Worm (Caenorhabditis elegans) whole organism, young adult: ENCODE data around the gene skpo-1.

Experiments
- B0019.2 ChIP-seq: fragments of 200-800 bp; sonication (Bioruptor generic); conservative IDR thresholded peaks from 2 replicates; pipeline ENCODE4 v1.3.6; 2022; ENCODE audit warnings: missing genetic modification reagents, missing genetic modification characterization, missing compliant biosample characterization
- F22D6.2 ChIP-seq: sonication (generic microtip); optimal IDR thresholded peaks from 2 replicates; lab custom pipeline; 2016; ENCODE audit warnings: mild to moderate bottlenecking, missing genetic modification characterization, missing compliant biosample characterization
- F49E8.2 ChIP-seq: sonication (generic microtip); optimal IDR thresholded peaks from 3 replicates; lab custom pipeline; 2017; ENCODE audit warnings: missing genetic modification characterization, mild to moderate bottlenecking, missing compliant biosample characterization, antibody characterized with exemption, moderate library complexity; ENCODE audit not compliant: insufficient read depth
- Y79H2A.3 ChIP-seq: fragments of 200-800 bp; sonication (Bioruptor generic); conservative IDR thresholded peaks from 2 replicates; pipeline ENCODE4 v1.3.6; 2022; ENCODE audit warnings: missing genetic modification reagents, missing genetic modification characterization, missing compliant biosample characterization
- ZK185.1 ChIP-seq: sonication (generic microtip); optimal IDR thresholded peaks from 2 replicates; lab custom pipeline; 2016; ENCODE audit warnings: mild to moderate bottlenecking, missing genetic modification characterization, missing compliant biosample characterization; ENCODE audit not compliant: poor library complexity, severe bottlenecking
- ccch-3 ChIP-seq: fragments of 200-800 bp; sonication (Bioruptor generic); optimal IDR thresholded peaks from 2 replicates; lab custom pipeline; 2018; ENCODE audit warnings: mild to moderate bottlenecking, missing genetic modification characterization, missing compliant biosample characterization
- lag-1 ChIP-seq: fragments of 200-800 bp; sonication (Bioruptor generic); IDR thresholded peaks from 2 replicates; pipeline ENCODE4 v1.3.6; 2022; ENCODE audit warnings: missing genetic modification reagents, missing genetic modification characterization, missing compliant biosample characterization
- lin-54 ChIP-seq: fragments of 200-800 bp; sonication (Bioruptor generic); optimal IDR thresholded peaks from 2 replicates; lab custom pipeline; 2018; ENCODE audit warnings: mild to moderate bottlenecking, missing genetic modification characterization, missing compliant biosample characterization
- lir-1 ChIP-seq: fragments of 200-800 bp; sonication (Bioruptor generic); conservative IDR thresholded peaks from 2 replicates; pipeline ENCODE4 v1.3.6; 2022; ENCODE audit warnings: missing genetic modification reagents, missing genetic modification characterization, missing compliant biosample characterization
- lsy-27 ChIP-seq: sonication (generic microtip); optimal IDR thresholded peaks from 2 replicates; lab custom pipeline; 2017; ENCODE audit warnings: missing genetic modification characterization, mild to moderate bottlenecking, missing compliant biosample characterization, antibody characterized with exemption, missing genotype, borderline replicate concordance; ENCODE audit not compliant: insufficient read depth
- pha-4 ChIP-seq: fragments of 150-350 bp; sonication (generic microtip); optimal IDR thresholded peaks from 2 replicates; lab custom pipeline; 2014; ENCODE audit warnings: missing biosample characterization, missing genetic modification reagents, missing genetic modification characterization
- rpc-1 ChIP-seq, 2 experiments: fragments of 150-350 bp in 1 of 2; sonication (generic microtip) in 1 of 2; optimal IDR thresholded peaks; 2 replicates each; lab custom pipeline; 2014 to 2018; ENCODE audit warnings: missing biosample characterization in 1 of 2, missing genetic modification characterization in 1 of 2, missing genetic modification reagents in 1 of 2, missing genotype in 1 of 2
- unc-62 ChIP-seq: fragments of 150-350 bp; optimal IDR thresholded peaks from 2 replicates; lab custom pipeline; 2014; ENCODE audit warnings: missing biosample characterization, missing genetic modification reagents, missing genetic modification characterization
- ztf-18 ChIP-seq: sonication (generic microtip); optimal IDR thresholded peaks from 2 replicates; lab custom pipeline; 2016; ENCODE audit warnings: missing genotype, mild to moderate bottlenecking, missing genetic modification characterization, missing compliant biosample characterization

DNA sequence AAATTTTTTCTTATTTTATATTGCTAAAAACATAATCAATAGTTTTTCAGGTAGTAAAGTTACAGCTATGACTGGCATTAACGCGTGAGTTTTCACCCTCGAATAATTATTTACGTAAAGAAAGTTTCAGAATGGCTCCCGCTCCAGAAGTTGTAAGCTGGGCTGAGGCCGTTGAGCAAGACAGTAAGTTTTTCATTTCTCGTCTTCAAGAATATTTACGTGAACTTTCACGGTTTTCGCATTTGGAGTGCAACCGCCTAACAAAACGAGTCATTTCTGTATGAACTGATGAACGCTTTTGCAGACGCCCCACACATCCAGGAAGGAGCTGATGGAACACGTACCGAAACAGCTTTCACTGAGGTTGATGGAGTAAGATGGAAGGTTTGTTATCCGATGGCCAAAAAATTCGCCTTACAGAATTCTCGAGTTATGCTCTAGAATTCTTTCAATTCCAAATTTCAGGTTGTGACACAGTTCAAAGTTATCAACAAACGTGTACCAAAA is 38.1 kb upstream of the skpo-1 start, which contains the start of gene eif-3.G:
- no peak for TF ChIP-seq F49E8.2
- TF ChIP-seq lin-54: peak; percentile 17
- no peak for TF ChIP-seq pha-4 (tag; lab: Kevin White, UChicago)
- TF ChIP-seq F22D6.2 (tag; lab: Kevin White, UChicago): no peak
- TF ChIP-seq ccch-3 (GFP tag; lab: Kevin White, UChicago): no peak
- TF ChIP-seq B0019.2 (GFP tag; lab: Robert Waterston, UW): no peak
- TF ChIP-seq ztf-18 (tag; lab: Kevin White, UChicago): no peak
- TF ChIP-seq lir-1: no peak
- TF ChIP-seq rpc-1 (optimal IDR thresholded peaks at IDR 0.05; lab: Kevin White, UChicago): no peak
- no peak for TF ChIP-seq rpc-1 (tag; optimal IDR thresholded peaks at IDR 0.05; lab: Kevin White, UChicago)
- no peak for TF ChIP-seq ZK185.1 (tag; lab: Kevin White, UChicago)
- TF ChIP-seq Y79H2A.3 (GFP tag; lab: Robert Waterston, UW): no peak
- TF ChIP-seq unc-62: no peak
- TF ChIP-seq lag-1: no peak
- no peak for TF ChIP-seq lsy-27 (tag; lab: Kevin White, UChicago)
